Fruit fly (Drosophila melanogaster) whole organism, embryonic: Measurements from ENCODE around the gene CG14642.

ENCODE experiments used
- BtbVII ChIP-seq: fragments of 200-800 bp; sonication (Bioruptor generic); optimal IDR thresholded peaks from 3 replicates; lab custom pipeline; 2017; ENCODE audit warnings: missing biosample characterization, mild to moderate bottlenecking, missing genetic modification characterization
- CG10274 ChIP-seq: fragments of 200-800 bp; sonication (Bioruptor generic); optimal IDR thresholded peaks from 3 replicates; lab custom pipeline; 2017; ENCODE audit warnings: missing biosample characterization, mild to moderate bottlenecking, missing genetic modification characterization
- CG11723 ChIP-seq: fragments of 200-800 bp; sonication (Bioruptor generic); optimal IDR thresholded peaks from 2 replicates; lab custom pipeline; 2017; ENCODE audit warnings: missing biosample characterization, mild to moderate bottlenecking, missing genetic modification characterization
- CG12104 ChIP-seq: fragments of 200-800 bp; sonication (Bioruptor generic); optimal IDR thresholded peaks from 3 replicates; lab custom pipeline; 2016; ENCODE audit warnings: missing biosample characterization, missing genetic modification characterization
- CG12659 ChIP-seq: fragments of 200-800 bp; sonication (Bioruptor generic); optimal IDR thresholded peaks from 3 replicates; lab custom pipeline; 2017; ENCODE audit warnings: mild to moderate bottlenecking, missing biosample characterization, missing genetic modification reagents, missing genetic modification characterization
- CG13775 ChIP-seq: fragments of 200-800 bp; sonication (Bioruptor generic); optimal IDR thresholded peaks from 3 replicates; lab custom pipeline; 2017; ENCODE audit warnings: missing biosample characterization, mild to moderate bottlenecking, missing genetic modification characterization
- CG13894 ChIP-seq: fragments of 200-800 bp; sonication (Bioruptor generic); optimal IDR thresholded peaks from 3 replicates; lab custom pipeline; 2018; ENCODE audit warnings: missing biosample characterization, mild to moderate bottlenecking, missing genetic modification characterization, moderate library complexity
- CG14860 ChIP-seq: fragments of 200-800 bp; sonication (Bioruptor generic); IDR thresholded peaks from 3 replicates; pipeline ENCODE4 v1.3.6; 2022; ENCODE audit warnings: missing biosample characterization, missing genetic modification characterization; ENCODE audit not compliant: partially characterized antibody
- CG1603 ChIP-seq: fragments of 200-800 bp; sonication (Bioruptor generic); optimal IDR thresholded peaks from 2 replicates; lab custom pipeline; 2019; ENCODE audit warnings: missing biosample characterization, mild to moderate bottlenecking, missing genetic modification characterization, moderate library complexity
- CG16815 ChIP-seq: fragments of 200-800 bp; sonication (Bioruptor generic); optimal IDR thresholded peaks from 3 replicates; lab custom pipeline; 2017; ENCODE audit warnings: missing biosample characterization, mild to moderate bottlenecking, missing genetic modification characterization
- CG17328 ChIP-seq: fragments of 200-800 bp; sonication (Bioruptor generic); IDR thresholded peaks from 2 replicates; pipeline ENCODE4 v1.3.6; 2022; ENCODE audit warnings: missing biosample characterization, missing genetic modification characterization
- CG18764 ChIP-seq: fragments of 200-800 bp; sonication (Bioruptor generic); optimal IDR thresholded peaks from 3 replicates; lab custom pipeline; 2016; ENCODE audit warnings: missing biosample characterization, missing genetic modification characterization
- CG2202 ChIP-seq: fragments of 200-800 bp; sonication (Bioruptor generic); optimal IDR thresholded peaks from 2 replicates; lab custom pipeline; 2018; ENCODE audit warnings: missing biosample characterization, mild to moderate bottlenecking, missing genetic modification characterization
- CG4617 ChIP-seq: fragments of 200-800 bp; sonication (Bioruptor generic); optimal IDR thresholded peaks from 3 replicates; lab custom pipeline; 2016; ENCODE audit warnings: missing biosample characterization, missing genetic modification characterization, borderline replicate concordance
- CG5180 ChIP-seq: fragments of 200-800 bp; sonication (Bioruptor generic); optimal IDR thresholded peaks from 3 replicates; lab custom pipeline; 2017; ENCODE audit warnings: missing biosample characterization, missing genetic modification characterization, mild to moderate bottlenecking, moderate library complexity, missing genetic modification reagents
- CG5953 ChIP-seq: fragments of 200-800 bp; sonication (Bioruptor generic); IDR thresholded peaks from 2 replicates; pipeline ENCODE4 v1.3.6; 2022; ENCODE audit warnings: missing biosample characterization, missing genetic modification characterization
- CG7357 ChIP-seq: fragments of 200-800 bp; sonication (Bioruptor generic); IDR thresholded peaks from 3 replicates; pipeline ENCODE4 v1.3.6; 2022; ENCODE audit warnings: missing biosample characterization, missing genetic modification characterization
- CG7556 ChIP-seq: fragments of 200-800 bp; sonication (Bioruptor generic); optimal IDR thresholded peaks from 2 replicates; lab custom pipeline; 2017; ENCODE audit warnings: missing biosample characterization, mild to moderate bottlenecking, missing genetic modification characterization
- CG8765 ChIP-seq: fragments of 200-800 bp; sonication (Bioruptor generic); IDR thresholded peaks from 2 replicates; pipeline ENCODE4 v1.3.6; 2022; ENCODE audit warnings: missing biosample characterization, missing genetic modification characterization
- CG9215 ChIP-seq: fragments of 200-800 bp; sonication (Bioruptor generic); IDR thresholded peaks from 2 replicates; pipeline ENCODE4 v1.3.6; 2022; ENCODE audit warnings: missing biosample characterization, missing genetic modification characterization
- CkIIα-i1 ChIP-seq: fragments of 200-800 bp; sonication (Bioruptor generic); IDR thresholded peaks from 2 replicates; pipeline ENCODE4 v1.3.6; 2022; ENCODE audit warnings: missing biosample characterization, missing genetic modification characterization
- CrebB ChIP-seq: fragments of 200-800 bp; sonication (Bioruptor generic); optimal IDR thresholded peaks from 3 replicates; lab custom pipeline; 2018; ENCODE audit warnings: missing biosample characterization, mild to moderate bottlenecking, missing genetic modification characterization
- Deaf1 ChIP-seq: fragments of 200-800 bp; optimal IDR thresholded peaks from 3 replicates; lab custom pipeline; 2019; ENCODE audit warnings: missing biosample characterization, mild to moderate bottlenecking, missing genetic modification characterization, moderate library complexity
- E2f1 ChIP-seq: fragments of 200-800 bp; sonication (Bioruptor generic); IDR thresholded peaks from 2 replicates; pipeline ENCODE4 v1.3.6; 2022; ENCODE audit warnings: missing biosample characterization, missing genetic modification characterization
- Fer2 ChIP-seq: fragments of 200-800 bp; sonication (Bioruptor generic); optimal IDR thresholded peaks from 2 replicates; lab custom pipeline; 2018; ENCODE audit warnings: missing biosample characterization, mild to moderate bottlenecking, missing genetic modification characterization, moderate library complexity
- HLHmδ ChIP-seq: fragments of 200-800 bp; sonication (Bioruptor generic); optimal IDR thresholded peaks from 2 replicates; lab custom pipeline; 2018; ENCODE audit warnings: missing biosample characterization, mild to moderate bottlenecking, missing genetic modification characterization, moderate library complexity
- Hmr ChIP-seq: fragments of 200-800 bp; sonication (Bioruptor generic); optimal IDR thresholded peaks from 3 replicates; lab custom pipeline; 2017; ENCODE audit warnings: mild to moderate bottlenecking, missing biosample characterization, missing genetic modification reagents, missing genetic modification characterization
- MESR4 ChIP-seq: fragments of 200-800 bp; sonication (Bioruptor generic); optimal IDR thresholded peaks from 2 replicates; lab custom pipeline; 2018; ENCODE audit warnings: missing biosample characterization, mild to moderate bottlenecking, missing genetic modification characterization, moderate library complexity
- NFAT ChIP-seq: fragments of 200-800 bp; sonication (Bioruptor generic); IDR thresholded peaks from 2 replicates; pipeline ENCODE4 v1.3.6; 2022; ENCODE audit warnings: missing biosample characterization, missing genetic modification characterization
- NfI ChIP-seq: fragments of 200-800 bp; sonication (Bioruptor generic); optimal IDR thresholded peaks from 3 replicates; lab custom pipeline; 2018; ENCODE audit warnings: missing biosample characterization, mild to moderate bottlenecking, missing genetic modification characterization, moderate library complexity
- Six4 ChIP-seq: fragments of 200-800 bp; sonication (Bioruptor generic); optimal IDR thresholded peaks from 2 replicates; lab custom pipeline; 2016; ENCODE audit warnings: missing biosample characterization, missing genetic modification characterization
- caup ChIP-seq: fragments of 200-800 bp; sonication (Bioruptor generic); optimal IDR thresholded peaks from 3 replicates; lab custom pipeline; 2017; ENCODE audit warnings: missing biosample characterization, mild to moderate bottlenecking, missing genetic modification characterization, moderate library complexity; ENCODE audit not compliant: severe bottlenecking
- disco-r ChIP-seq: fragments of 200-800 bp; sonication (Bioruptor generic); optimal IDR thresholded peaks from 2 replicates; lab custom pipeline; 2016; ENCODE audit warnings: missing biosample characterization, missing genetic modification characterization
- dm ChIP-seq: fragments of 200-800 bp; sonication (Bioruptor generic); optimal IDR thresholded peaks from 3 replicates; lab custom pipeline; 2016; ENCODE audit warnings: missing biosample characterization, missing genetic modification characterization
- exex ChIP-seq: fragments of 200-800 bp; sonication (Bioruptor generic); optimal IDR thresholded peaks from 4 replicates; lab custom pipeline; 2018; ENCODE audit warnings: missing biosample characterization, mild to moderate bottlenecking, missing genetic modification characterization, moderate library complexity
- fd96Cb ChIP-seq: fragments of 200-800 bp; sonication (Bioruptor generic); optimal IDR thresholded peaks from 2 replicates; lab custom pipeline; 2018; ENCODE audit warnings: missing biosample characterization, mild to moderate bottlenecking, missing genetic modification characterization, moderate library complexity
- fru ChIP-seq: fragments of >200 bp; optimal IDR thresholded peaks from 2 replicates; lab custom pipeline; 2017
- gcm2 ChIP-seq: fragments of 200-800 bp; sonication (Bioruptor generic); optimal IDR thresholded peaks from 2 replicates; lab custom pipeline; 2016; ENCODE audit warnings: missing biosample characterization, missing genetic modification characterization
- hkb ChIP-seq, 2 experiments: fragments of 200-800 bp in 1 of 2; fragments of >200 bp in 1 of 2; sonication (Bioruptor generic) in 1 of 2; IDR thresholded peaks in 1 of 2; optimal IDR thresholded peaks in 1 of 2; 2 replicates each; pipeline versions ENCODE4 v1.3.6 to Lab custom; 2017 to 2022; ENCODE audit warnings: missing biosample characterization in 1 of 2, missing genetic modification characterization in 1 of 2
- jumu ChIP-seq: fragments of 200-800 bp; sonication (Bioruptor generic); optimal IDR thresholded peaks from 3 replicates; lab custom pipeline; 2016; ENCODE audit warnings: missing biosample characterization, missing genetic modification characterization
- lmd ChIP-seq: fragments of 200-800 bp; sonication (Bioruptor generic); IDR thresholded peaks from 2 replicates; pipeline ENCODE4 v1.3.6; 2022; ENCODE audit warnings: missing biosample characterization, missing genetic modification characterization
- prd ChIP-seq, 3 experiments: fragments of >200 bp in 2 of 3; fragments of 200-800 bp in 1 of 3; sonication (Bioruptor generic) in 1 of 3; optimal IDR thresholded peaks in 2 of 3; IDR thresholded peaks in 1 of 3; 2 replicates in 2 of 3; 3 replicates in 1 of 3; pipeline versions ENCODE4 v1.3.6 to Lab custom; 2017 to 2022; ENCODE audit warnings: missing biosample characterization in 1 of 3, missing genetic modification characterization in 1 of 3
- salm ChIP-seq: fragments of 200-800 bp; sonication (Bioruptor generic); optimal IDR thresholded peaks from 2 replicates; lab custom pipeline; 2018; ENCODE audit warnings: missing biosample characterization, mild to moderate bottlenecking, missing genetic modification characterization
- scrt ChIP-seq: fragments of 200-800 bp; sonication (Bioruptor generic); optimal IDR thresholded peaks from 2 replicates; lab custom pipeline; 2018; ENCODE audit warnings: missing biosample characterization, mild to moderate bottlenecking, missing genetic modification characterization, moderate library complexity
- sug ChIP-seq: fragments of 200-800 bp; optimal IDR thresholded peaks from 2 replicates; lab custom pipeline; 2019; ENCODE audit warnings: missing biosample characterization, mild to moderate bottlenecking, missing genetic modification characterization, moderate library complexity
- tna ChIP-seq: fragments of 200-800 bp; sonication (Bioruptor generic); IDR thresholded peaks from 2 replicates; pipeline ENCODE4 v1.3.6; 2022; ENCODE audit warnings: missing biosample characterization, missing genetic modification characterization; ENCODE audit not compliant: partially characterized antibody
- tx ChIP-seq: fragments of 200-800 bp; sonication (Bioruptor generic); optimal IDR thresholded peaks from 2 replicates; lab custom pipeline; 2016; ENCODE audit warnings: missing biosample characterization, missing genetic modification characterization
- zfh2 ChIP-seq: fragments of 200-800 bp; sonication (Bioruptor generic); optimal IDR thresholded peaks from 2 replicates; lab custom pipeline; 2016; ENCODE audit warnings: missing biosample characterization, missing genetic modification characterization

The CG14642 gene

DNA sequence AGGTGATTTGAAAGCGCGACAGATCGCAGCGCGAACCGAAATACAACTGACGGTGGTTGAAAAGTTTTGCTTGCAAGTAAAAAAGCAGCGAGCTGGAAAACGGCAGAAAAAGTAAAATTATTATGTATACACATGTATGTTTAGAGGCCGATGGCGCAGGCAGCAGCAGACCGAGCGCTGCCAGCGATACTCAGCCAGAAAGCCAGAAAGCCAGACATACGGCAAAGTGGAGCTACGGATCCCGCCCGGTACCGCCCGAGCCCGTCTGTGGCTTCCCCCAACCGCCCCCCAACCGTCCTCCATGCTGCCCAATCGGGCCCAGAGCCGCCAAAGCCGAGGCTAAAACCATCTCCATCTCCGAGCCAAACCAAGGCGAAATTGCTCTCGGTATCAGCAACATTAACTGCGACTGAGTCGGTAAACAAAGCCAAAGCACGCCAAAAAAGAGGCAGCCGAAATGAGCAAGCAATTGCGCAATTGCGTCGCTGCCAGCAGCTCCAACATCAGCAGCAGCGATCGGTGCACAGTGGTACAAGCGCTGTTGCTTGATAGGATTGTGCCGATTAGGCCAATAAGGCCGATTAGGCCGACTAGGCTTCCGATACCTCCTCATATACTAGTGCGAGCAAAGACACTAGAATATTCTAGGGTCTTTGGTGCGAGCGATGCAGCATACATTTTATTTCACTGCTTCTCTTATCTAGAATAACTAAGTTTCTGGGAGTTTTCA is 27.1 kb downstream of the CG14642 start, which contains the start of gene CG14636 (continued):
- peak; percentile 70 for TF ChIP-seq NfI
- TF ChIP-seq disco-r (GFP tag; lab: Kevin White, UChicago) = peak; percentile 44
- TF ChIP-seq Deaf1 = peak; percentile 57
- TF ChIP-seq CG7357 (GFP tag; lab: Robert Waterston, UW) = peak; percentile 70; the same call in 2 of the 3 replicates
- no peak for TF ChIP-seq prd (optimal IDR thresholded peaks at IDR 0.05; lab: Kevin White, UChicago)
- peak; percentile 79 for TF ChIP-seq prd (GFP tag; IDR thresholded peaks at IDR 0.05; lab: Robert Waterston, UW)
- TF ChIP-seq fru = no peak
- TF ChIP-seq CrebB (tag; lab: Kevin White, UChicago) = peak; percentile 53
- peak; percentile 84 for TF ChIP-seq lmd
- peak; percentile 40 for TF ChIP-seq fd96Cb
- peak; percentile 71 for TF ChIP-seq CG9215 (GFP tag; lab: Robert Waterston, UW)
- peak; percentile 47 for TF ChIP-seq CG5180
- peak; percentile 72 for TF ChIP-seq BtbVII (GFP tag; lab: Kevin White, UChicago)
- TF ChIP-seq exex (tag; lab: Kevin White, UChicago) = no peak
- peak; percentile 72 for TF ChIP-seq zfh2 (GFP tag; lab: Kevin White, UChicago)
- TF ChIP-seq CG14860 = no peak
- peak; percentile 3 for TF ChIP-seq scrt (GFP tag; lab: Kevin White, UChicago)
- TF ChIP-seq Six4 (GFP tag; lab: Kevin White, UChicago) = no peak
- TF ChIP-seq CG1603 = peak; percentile 61
- peak; percentile 67 for TF ChIP-seq caup (GFP tag; lab: Kevin White, UChicago)
- peak; percentile 80 for TF ChIP-seq Hmr (GFP tag; lab: Kevin White, UChicago)
- peak; percentile 46 for TF ChIP-seq CG11723 (GFP tag; lab: Kevin White, UChicago)
- TF ChIP-seq CG13894 = no peak
- no peak for TF ChIP-seq hkb (optimal IDR thresholded peaks at IDR 0.05; lab: Kevin White, UChicago)
- peak; percentile 83 for TF ChIP-seq hkb (GFP tag; IDR thresholded peaks at IDR 0.05; lab: Robert Waterston, UW)
- no peak for TF ChIP-seq tna
- TF ChIP-seq CG4617 (GFP tag; lab: Kevin White, UChicago) = no peak
- TF ChIP-seq tx (GFP tag; lab: Kevin White, UChicago) = peak; percentile 72
- TF ChIP-seq CG12104 (GFP tag; lab: Kevin White, UChicago) = peak; percentile 22
- peak; percentile 69 for TF ChIP-seq CG7556 (GFP tag; lab: Kevin White, UChicago)
- peak; percentile 67 for TF ChIP-seq NFAT (GFP tag; lab: Robert Waterston, UW)
- peak; percentile 78 for TF ChIP-seq jumu (GFP tag; lab: Kevin White, UChicago)
- no peak for TF ChIP-seq CG18764
- peak; percentile 74 for TF ChIP-seq E2f1 (GFP tag; lab: Robert Waterston, UW)
- TF ChIP-seq CkIIα-i1 = 0 out of 2 replicates have a peak, but pooled peaks have one; percentile 37
- TF ChIP-seq CG16815 (GFP tag; lab: Kevin White, UChicago) = peak; percentile 24
- peak; percentile 40 for TF ChIP-seq CG10274 (GFP tag; lab: Kevin White, UChicago)
- TF ChIP-seq Fer2 (tag; lab: Kevin White, UChicago) = peak; percentile 22
- TF ChIP-seq CG5953 (GFP tag; lab: Robert Waterston, UW) = peak; percentile 67; the same call in 1 of the 2 replicates
- peak; percentile 76 for TF ChIP-seq CG12659
- peak; percentile 51 for TF ChIP-seq CG13775 (GFP tag; lab: Kevin White, UChicago)
- TF ChIP-seq gcm2 (GFP tag; lab: Kevin White, UChicago) = peak; percentile 25
- no peak for TF ChIP-seq CG2202
- peak; percentile 72 for TF ChIP-seq sug (tag; lab: Kevin White, UChicago)
- TF ChIP-seq CG17328 (GFP tag; lab: Robert Waterston, UW) = peak; percentile 54
- no peak for TF ChIP-seq MESR4 (GFP tag; lab: Kevin White, UChicago)
- peak; percentile 21 for TF ChIP-seq dm
- TF ChIP-seq salm (tag; lab: Kevin White, UChicago) = peak; percentile 18
- TF ChIP-seq HLHmδ = no peak
- TF ChIP-seq CG8765 (GFP tag; lab: Robert Waterston, UW) = no peak
